Worm (Caenorhabditis elegans): ENCODE results near the gene Y6E2A.1.

The Y6E2A.1 gene

DNA sequence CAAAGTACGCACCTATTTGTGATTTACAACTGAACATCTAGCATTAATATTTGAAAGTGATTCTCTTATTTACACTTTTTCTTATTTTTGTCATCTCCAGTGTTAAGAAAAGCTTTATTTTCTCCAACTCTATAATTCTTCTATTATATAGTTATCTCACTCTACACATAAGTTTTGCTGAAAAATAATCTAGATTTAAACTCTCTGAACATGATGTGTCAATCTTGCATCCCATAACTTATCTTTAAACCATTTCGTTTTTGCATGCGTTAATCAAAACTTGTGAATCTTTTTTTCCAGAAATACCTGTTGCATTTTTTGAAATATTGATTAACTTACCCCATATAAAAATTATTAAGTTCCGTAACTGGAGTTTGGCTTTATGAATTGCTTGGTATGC lies 20.3 kb downstream of the Y6E2A.1 start, which contains the start of gene nhr-268:
Gene nhr-268 (plus strand): TSS at position 301 of the 400 bp plus-strand sequence.
- TF ChIP-seq F13H6.1 (tag; optimal IDR thresholded peaks at IDR 0.05) (no peak), npax-4 (tag; optimal IDR thresholded peaks at IDR 0.05) (no peak), pha-4 (tag; optimal IDR thresholded peaks at IDR 0.05) (no peak), syd-9 (tag; optimal IDR thresholded peaks at IDR 0.05) (no peak), pat-9 (tag; optimal IDR thresholded peaks at IDR 0.05) (no peak)

DNA sequence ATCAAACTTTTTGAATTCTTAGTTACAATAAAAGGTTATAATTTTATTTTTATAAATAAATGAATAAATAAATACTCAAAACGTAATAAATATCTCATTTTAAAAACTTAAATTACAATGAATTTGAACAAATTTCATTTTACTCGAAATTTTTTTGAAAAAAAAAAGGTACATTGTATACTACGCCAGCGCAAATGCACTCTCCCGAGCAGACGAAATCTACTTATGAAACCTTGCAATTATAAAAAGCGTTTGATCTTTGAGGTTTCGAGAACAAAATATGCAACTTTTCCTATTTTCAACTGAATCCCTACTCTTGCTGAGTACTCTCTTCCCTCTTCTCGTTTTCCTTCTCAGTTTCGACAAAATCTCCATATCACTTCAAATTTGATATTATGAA lies 22.6 kb downstream of the Y6E2A.1 start, which contains the start of gene nhr-197:
Gene nhr-197 (plus strand): TSS at position 301 of the 400 bp plus-strand sequence.
- TF ChIP-seq madf-2 (tag; optimal IDR thresholded peaks at IDR 0.05) (no peak), zip-5 (tag; optimal IDR thresholded peaks at IDR 0.05) (no peak), F13H6.1 (tag; optimal IDR thresholded peaks at IDR 0.05) (no peak), lin-11 (tag; optimal IDR thresholded peaks at IDR 0.05) (no peak), hlh-30 (tag; optimal IDR thresholded peaks at IDR 0.05; ENCODE audit: insufficient read depth) (no peak), ceh-6 (GFP tag; optimal IDR thresholded peaks at IDR 0.05) (no peak), sdc-2 (tag; optimal IDR thresholded peaks at IDR 0.05) (no peak), pat-9 (tag; optimal IDR thresholded peaks at IDR 0.05) (no peak), ahr-1 (tag; optimal IDR thresholded peaks at IDR 0.05) (no peak), sox-4 (tag; optimal IDR thresholded peaks at IDR 0.05) (no peak), ama-1 (optimal IDR thresholded peaks at IDR 0.05) (no peak), pha-4 (tag; optimal IDR thresholded peaks at IDR 0.05) (no peak), dve-1 (tag; optimal IDR thresholded peaks at IDR 0.05) (no peak), ceh-45 (GFP tag; IDR thresholded peaks at IDR 0.05) (no peak), elt-4 (tag; optimal IDR thresholded peaks at IDR 0.05) (no peak), nhr-11 (tag; optimal IDR thresholded peaks at IDR 0.05) (no peak), unc-42 (tag; optimal IDR thresholded peaks at IDR 0.05) (no peak), gmeb-2 (tag; optimal IDR thresholded peaks at IDR 0.05) (no peak)

DNA sequence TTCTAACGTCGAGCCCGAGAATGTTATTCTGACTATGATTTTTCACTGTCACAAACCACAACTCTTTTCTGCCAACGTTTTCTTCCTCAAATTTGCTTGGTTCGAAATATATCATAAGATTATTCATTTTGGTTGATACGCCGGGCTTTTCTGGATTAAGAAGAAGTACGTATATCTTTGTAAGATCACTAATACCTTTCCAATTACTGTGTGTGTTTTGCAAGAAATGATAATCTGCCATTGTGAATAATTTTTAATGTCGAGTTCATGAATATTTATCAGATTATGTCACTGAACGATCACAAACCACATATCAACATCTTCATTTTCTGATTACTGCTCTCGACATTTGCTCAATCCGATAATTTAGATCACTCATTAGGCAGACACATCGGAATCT lies 24.7 kb downstream of the Y6E2A.1 start, which contains the start of gene nhr-196:
Gene nhr-196 (plus strand): TSS at position 118 of the 400 bp plus-strand sequence.
- no peak for TF ChIP-seq K02D7.2 (tag; optimal IDR thresholded peaks at IDR 0.05)
- no peak for TF ChIP-seq nhr-232 (tag; optimal IDR thresholded peaks at IDR 0.05)
- TF ChIP-seq zip-5 (tag; optimal IDR thresholded peaks at IDR 0.05), result no peak
- no peak for TF ChIP-seq unc-42 (tag; optimal IDR thresholded peaks at IDR 0.05)
- TF ChIP-seq T23F11.4 (GFP tag; optimal IDR thresholded peaks at IDR 0.05), result no peak
- no peak for TF ChIP-seq Y22D7AL.16 (tag; optimal IDR thresholded peaks at IDR 0.05)
- no peak for TF ChIP-seq ama-1 (optimal IDR thresholded peaks at IDR 0.05)
- no peak for TF ChIP-seq pat-9 (tag; optimal IDR thresholded peaks at IDR 0.05)
- TF ChIP-seq fax-1 (tag; optimal IDR thresholded peaks at IDR 0.05), result no peak
- TF ChIP-seq sdc-2 (tag; optimal IDR thresholded peaks at IDR 0.05), result no peak
- TF ChIP-seq unc-3 (GFP tag; conservative IDR thresholded peaks at IDR 0.05), result no peak
- TF ChIP-seq unc-3 (tag; optimal IDR thresholded peaks at IDR 0.05), result no peak
- TF ChIP-seq lin-11 (tag; optimal IDR thresholded peaks at IDR 0.05), result no peak

DNA sequence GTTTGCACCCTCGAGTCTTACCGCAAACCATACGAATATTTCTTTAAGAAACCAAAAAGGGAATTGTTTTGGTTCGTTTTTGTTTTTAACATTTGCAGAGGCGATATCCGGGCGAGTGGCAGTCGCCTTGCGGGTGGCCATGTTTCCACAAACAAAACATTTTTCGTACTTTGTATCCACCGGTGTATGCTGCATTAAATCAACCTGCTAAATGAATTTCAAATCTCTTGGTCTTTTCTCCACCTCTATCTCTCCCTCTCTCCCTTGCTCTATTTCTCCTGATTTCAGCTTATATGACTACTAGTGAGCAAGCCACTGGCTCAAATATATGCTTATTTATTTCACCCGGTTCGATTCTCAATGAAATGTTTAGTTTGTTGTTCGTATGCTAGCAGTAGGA lies 33.1 kb downstream of the Y6E2A.1 start, which contains the start of gene nhr-52:
Gene nhr-52 (plus strand): TSS at position 301 of the 400 bp plus-strand sequence.
- TF ChIP-seq npax-4 (tag; optimal IDR thresholded peaks at IDR 0.05), result no peak
- TF ChIP-seq K02D7.2 (tag; optimal IDR thresholded peaks at IDR 0.05), result no peak
- no peak for TF ChIP-seq ceh-45 (GFP tag; IDR thresholded peaks at IDR 0.05)
- no peak for TF ChIP-seq ceh-14 (tag; optimal IDR thresholded peaks at IDR 0.05)
- no peak for TF ChIP-seq sox-4 (tag; optimal IDR thresholded peaks at IDR 0.05)
- no peak for TF ChIP-seq unc-86 (tag; optimal IDR thresholded peaks at IDR 0.05)
- TF ChIP-seq K09A11.1 (tag; optimal IDR thresholded peaks at IDR 0.05; ENCODE audit: insufficient read depth), result no peak
- no peak for TF ChIP-seq lin-11 (tag; optimal IDR thresholded peaks at IDR 0.05)
- no peak for TF ChIP-seq elt-2 (tag; optimal IDR thresholded peaks at IDR 0.05)
- no peak for TF ChIP-seq ceh-22 (tag; optimal IDR thresholded peaks at IDR 0.05)
- no peak for TF ChIP-seq T23F11.4 (GFP tag; optimal IDR thresholded peaks at IDR 0.05)
- TF ChIP-seq pros-1 (tag; optimal IDR thresholded peaks at IDR 0.05), result no peak
- no peak for TF ChIP-seq dmd-4 (tag; optimal IDR thresholded peaks at IDR 0.05; ENCODE audit: borderline replicate concordance)
- no peak for TF ChIP-seq pha-4 (tag; optimal IDR thresholded peaks at IDR 0.05)
- no peak for TF ChIP-seq ahr-1 (tag; optimal IDR thresholded peaks at IDR 0.05)

Measured in whole organism, late embryonic.